Fruit fly (Drosophila melanogaster) whole organism, embryonic: ENCODE results near the gene CG45486.
A peak's percentile ranks its signal among the peaks of the same experiment; 100 is the strongest.

Source experiments
- Bdp1 ChIP-seq: fragments of 200-800 bp; sonication (Bioruptor generic); optimal IDR thresholded peaks from 3 replicates; lab custom pipeline; 2016; ENCODE audit warnings: missing biosample characterization, missing genetic modification characterization
- BtbVII ChIP-seq: fragments of 200-800 bp; sonication (Bioruptor generic); optimal IDR thresholded peaks from 3 replicates; lab custom pipeline; 2017; ENCODE audit warnings: missing biosample characterization, mild to moderate bottlenecking, missing genetic modification characterization
- CG11504 ChIP-seq: fragments of 200-800 bp; sonication (Bioruptor generic); optimal IDR thresholded peaks from 3 replicates; lab custom pipeline; 2019; ENCODE audit warnings: missing biosample characterization, mild to moderate bottlenecking, missing genetic modification characterization, moderate library complexity
- CG1233 ChIP-seq: fragments of 200-800 bp; sonication (Bioruptor generic); optimal IDR thresholded peaks from 4 replicates; lab custom pipeline; 2018; ENCODE audit warnings: missing biosample characterization, mild to moderate bottlenecking, missing genetic modification characterization
- CG14014 ChIP-seq: fragments of 200-800 bp; sonication (Bioruptor generic); IDR thresholded peaks from 2 replicates; pipeline ENCODE4 v1.3.6; 2022; ENCODE audit warnings: missing biosample characterization, missing genetic modification characterization
- CG15601 ChIP-seq: fragments of 200-800 bp; sonication (Bioruptor generic); optimal IDR thresholded peaks from 3 replicates; lab custom pipeline; 2019; ENCODE audit warnings: missing biosample characterization, mild to moderate bottlenecking, missing genetic modification characterization, moderate library complexity
- CG16863 ChIP-seq: fragments of 200-800 bp; sonication (Bioruptor generic); optimal IDR thresholded peaks from 3 replicates; lab custom pipeline; 2016; ENCODE audit warnings: missing biosample characterization, missing genetic modification characterization
- CG18619 ChIP-seq: fragments of 200-800 bp; sonication (Bioruptor generic); optimal IDR thresholded peaks from 3 replicates; lab custom pipeline; 2017; ENCODE audit warnings: missing biosample characterization, mild to moderate bottlenecking, missing genetic modification characterization
- CG2889 ChIP-seq: fragments of 200-800 bp; sonication (Bioruptor generic); IDR thresholded peaks from 3 replicates; pipeline ENCODE4 v1.3.6; 2022; ENCODE audit warnings: missing biosample characterization, missing genetic modification characterization
- CG3847 ChIP-seq: fragments of 200-800 bp; sonication (Bioruptor generic); IDR thresholded peaks from 2 replicates; pipeline ENCODE4 v1.3.6; 2022; ENCODE audit warnings: missing biosample characterization, missing genetic modification characterization
- CG5953 ChIP-seq: fragments of 200-800 bp; sonication (Bioruptor generic); IDR thresholded peaks from 2 replicates; pipeline ENCODE4 v1.3.6; 2022; ENCODE audit warnings: missing biosample characterization, missing genetic modification characterization
- CG6175 ChIP-seq: fragments of 200-800 bp; sonication (Bioruptor generic); IDR thresholded peaks from 3 replicates; pipeline ENCODE4 v1.3.6; 2022; ENCODE audit warnings: missing biosample characterization, missing genetic modification characterization
- CG7372 ChIP-seq: fragments of 200-800 bp; sonication (Bioruptor generic); IDR thresholded peaks from 2 replicates; pipeline ENCODE4 v1.3.6; 2022; ENCODE audit warnings: missing biosample characterization, missing genetic modification characterization
- CG7745 ChIP-seq: fragments of 200-800 bp; sonication (Bioruptor generic); optimal IDR thresholded peaks from 2 replicates; lab custom pipeline; 2018; ENCODE audit warnings: missing biosample characterization, mild to moderate bottlenecking, missing genetic modification characterization, moderate library complexity
- CG8359 ChIP-seq: fragments of 200-800 bp; sonication (Bioruptor generic); optimal IDR thresholded peaks from 2 replicates; lab custom pipeline; 2017; ENCODE audit warnings: missing biosample characterization, mild to moderate bottlenecking, missing genetic modification characterization, borderline replicate concordance
- CG8924 ChIP-seq: fragments of 200-800 bp; optimal IDR thresholded peaks from 3 replicates; lab custom pipeline; 2019; ENCODE audit warnings: missing biosample characterization, mild to moderate bottlenecking, missing genetic modification characterization, moderate library complexity
- CG9437 ChIP-seq: fragments of 200-800 bp; sonication (Bioruptor generic); optimal IDR thresholded peaks from 2 replicates; lab custom pipeline; 2018; ENCODE audit warnings: missing biosample characterization, mild to moderate bottlenecking, missing genetic modification characterization
- CG9876 ChIP-seq: fragments of 200-800 bp; sonication (Bioruptor generic); optimal IDR thresholded peaks from 2 replicates; lab custom pipeline; 2016; ENCODE audit warnings: missing biosample characterization, missing genetic modification characterization
- CG9932 ChIP-seq: fragments of 200-800 bp; sonication (Bioruptor generic); IDR thresholded peaks from 2 replicates; pipeline ENCODE4 v1.3.6; 2022; ENCODE audit warnings: missing biosample characterization, missing genetic modification characterization
- H15 ChIP-seq: fragments of 200-800 bp; sonication (Bioruptor generic); IDR thresholded peaks from 3 replicates; pipeline ENCODE4 v1.3.6; 2022; ENCODE audit warnings: missing biosample characterization, missing genetic modification characterization
- HLHmδ ChIP-seq: fragments of 200-800 bp; sonication (Bioruptor generic); optimal IDR thresholded peaks from 2 replicates; lab custom pipeline; 2018; ENCODE audit warnings: missing biosample characterization, mild to moderate bottlenecking, missing genetic modification characterization, moderate library complexity
- HmgZ ChIP-seq: fragments of 200-800 bp; sonication (Bioruptor generic); optimal IDR thresholded peaks from 2 replicates; lab custom pipeline; 2018; ENCODE audit warnings: missing biosample characterization, mild to moderate bottlenecking, missing genetic modification characterization
- Hsf ChIP-seq: fragments of 200-800 bp; sonication (Bioruptor generic); optimal IDR thresholded peaks from 3 replicates; lab custom pipeline; 2016; ENCODE audit warnings: missing biosample characterization, missing genetic modification characterization
- Med ChIP-seq: fragments of 200-800 bp; sonication (Bioruptor generic); peaks from one replicate; lab custom pipeline; 2016; ENCODE audit warnings: missing biosample characterization, missing genetic modification characterization, mild to moderate bottlenecking, inconsistent platforms, moderate library complexity
- Meics ChIP-seq: fragments of 200-800 bp; sonication (Bioruptor generic); optimal IDR thresholded peaks from 2 replicates; lab custom pipeline; 2017; ENCODE audit warnings: missing biosample characterization, mild to moderate bottlenecking, missing genetic modification characterization
- Sox102F ChIP-seq: fragments of 200-800 bp; sonication (Bioruptor generic); optimal IDR thresholded peaks from 2 replicates; lab custom pipeline; 2018; ENCODE audit warnings: missing biosample characterization, mild to moderate bottlenecking, missing genetic modification characterization, moderate library complexity
- Taf1 ChIP-seq: fragments of 200-800 bp; sonication (Bioruptor generic); IDR thresholded peaks from 2 replicates; pipeline ENCODE4 v1.3.6; 2022; ENCODE audit warnings: missing biosample characterization, missing genetic modification characterization
- ap ChIP-seq: fragments of 200-800 bp; sonication (Bioruptor generic); IDR thresholded peaks from 2 replicates; pipeline ENCODE4 v1.3.6; 2022; ENCODE audit warnings: missing biosample characterization, missing genetic modification characterization
- bbx ChIP-seq: fragments of 200-800 bp; sonication (Bioruptor generic); IDR thresholded peaks from 2 replicates; pipeline ENCODE4 v1.3.6; 2022; ENCODE audit warnings: missing biosample characterization, missing genetic modification characterization; ENCODE audit not compliant: partially characterized antibody
- bowl ChIP-seq: fragments of 200-800 bp; sonication (Bioruptor generic); IDR thresholded peaks from 2 replicates; pipeline ENCODE4 v1.3.6; 2022; ENCODE audit warnings: missing biosample characterization, missing genetic modification characterization
- corto ChIP-seq: fragments of 200-800 bp; sonication (Bioruptor generic); optimal IDR thresholded peaks from 2 replicates; lab custom pipeline; 2016; ENCODE audit warnings: missing biosample characterization, mild to moderate bottlenecking, missing genetic modification characterization, moderate library complexity
- croc ChIP-seq: fragments of 200-800 bp; sonication (Bioruptor generic); conservative IDR thresholded peaks from 3 replicates; pipeline ENCODE4 v1.3.6; 2022; ENCODE audit warnings: missing biosample characterization, missing genetic modification characterization
- danr ChIP-seq: fragments of 200-800 bp; sonication (Bioruptor generic); IDR thresholded peaks from 2 replicates; pipeline ENCODE4 v1.3.6; 2022; ENCODE audit warnings: missing biosample characterization, missing genetic modification characterization
- dati ChIP-seq: fragments of 200-800 bp; sonication (Bioruptor generic); IDR thresholded peaks from 2 replicates; pipeline ENCODE4 v1.3.6; 2022; ENCODE audit warnings: missing biosample characterization, missing genetic modification characterization
- dimm ChIP-seq: fragments of 200-800 bp; sonication (Bioruptor generic); IDR thresholded peaks from 2 replicates; pipeline ENCODE4 v1.3.6; 2022; ENCODE audit warnings: missing biosample characterization, missing genetic modification characterization
- fd64A ChIP-seq: fragments of 200-800 bp; sonication (Bioruptor generic); optimal IDR thresholded peaks from 3 replicates; lab custom pipeline; 2018; ENCODE audit warnings: missing biosample characterization, mild to moderate bottlenecking, missing genetic modification characterization
- gfzf ChIP-seq: fragments of 200-800 bp; sonication (Bioruptor generic); optimal IDR thresholded peaks from 2 replicates; lab custom pipeline; 2016; ENCODE audit warnings: missing biosample characterization, mild to moderate bottlenecking, missing genetic modification characterization, moderate library complexity
- lbe ChIP-seq: fragments of 200-800 bp; sonication (Bioruptor generic); optimal IDR thresholded peaks from 2 replicates; lab custom pipeline; 2016; ENCODE audit warnings: missing biosample characterization, mild to moderate bottlenecking, missing genetic modification characterization
- mirr ChIP-seq: fragments of 200-800 bp; sonication (Bioruptor generic); optimal IDR thresholded peaks from 3 replicates; lab custom pipeline; 2018; ENCODE audit warnings: missing biosample characterization, mild to moderate bottlenecking, missing genetic modification characterization
- nerfin-1 ChIP-seq: fragments of 200-800 bp; sonication (Bioruptor generic); optimal IDR thresholded peaks from 3 replicates; lab custom pipeline; 2019; ENCODE audit warnings: missing biosample characterization, mild to moderate bottlenecking, missing genetic modification characterization, moderate library complexity
- oc ChIP-seq: fragments of 200-800 bp; sonication (Bioruptor generic); optimal IDR thresholded peaks from 2 replicates; lab custom pipeline; 2018; ENCODE audit warnings: missing biosample characterization, mild to moderate bottlenecking, missing genetic modification characterization, moderate library complexity
- otp ChIP-seq: fragments of 200-800 bp; sonication (Bioruptor generic); IDR thresholded peaks from 3 replicates; pipeline ENCODE4, ENCODE4 v1.3.6; 2022; ENCODE audit warnings: missing biosample characterization, missing genetic modification characterization
- pb ChIP-seq: fragments of 200-800 bp; sonication (Bioruptor generic); optimal IDR thresholded peaks from 3 replicates; lab custom pipeline; 2016; ENCODE audit warnings: missing biosample characterization, missing genetic modification characterization
- phol ChIP-seq: fragments of 200-800 bp; sonication (Bioruptor generic); optimal IDR thresholded peaks from 3 replicates; lab custom pipeline; 2018; ENCODE audit warnings: missing biosample characterization, mild to moderate bottlenecking, missing genetic modification characterization, moderate library complexity
- sens-2 ChIP-seq: fragments of 200-800 bp; sonication (Bioruptor generic); IDR thresholded peaks from 2 replicates; pipeline ENCODE4 v1.3.6; 2022; ENCODE audit warnings: missing biosample characterization, missing genetic modification characterization
- so ChIP-seq: fragments of 200-800 bp; sonication (Bioruptor generic); IDR thresholded peaks from 3 replicates; pipeline ENCODE4 v1.3.6; 2022; ENCODE audit warnings: missing biosample characterization, missing genetic modification characterization
- tio ChIP-seq: fragments of 200-800 bp; sonication (Bioruptor generic); optimal IDR thresholded peaks from 2 replicates; lab custom pipeline; 2017; ENCODE audit warnings: missing biosample characterization, missing genetic modification characterization, inconsistent platforms
- tna ChIP-seq: fragments of 200-800 bp; sonication (Bioruptor generic); IDR thresholded peaks from 2 replicates; pipeline ENCODE4 v1.3.6; 2022; ENCODE audit warnings: missing biosample characterization, missing genetic modification characterization; ENCODE audit not compliant: partially characterized antibody
- zf30C ChIP-seq: fragments of 200-800 bp; sonication (Bioruptor generic); optimal IDR thresholded peaks from 3 replicates; lab custom pipeline; 2018; ENCODE audit warnings: missing biosample characterization, mild to moderate bottlenecking, missing genetic modification characterization

CG45486 gene

DNA sequence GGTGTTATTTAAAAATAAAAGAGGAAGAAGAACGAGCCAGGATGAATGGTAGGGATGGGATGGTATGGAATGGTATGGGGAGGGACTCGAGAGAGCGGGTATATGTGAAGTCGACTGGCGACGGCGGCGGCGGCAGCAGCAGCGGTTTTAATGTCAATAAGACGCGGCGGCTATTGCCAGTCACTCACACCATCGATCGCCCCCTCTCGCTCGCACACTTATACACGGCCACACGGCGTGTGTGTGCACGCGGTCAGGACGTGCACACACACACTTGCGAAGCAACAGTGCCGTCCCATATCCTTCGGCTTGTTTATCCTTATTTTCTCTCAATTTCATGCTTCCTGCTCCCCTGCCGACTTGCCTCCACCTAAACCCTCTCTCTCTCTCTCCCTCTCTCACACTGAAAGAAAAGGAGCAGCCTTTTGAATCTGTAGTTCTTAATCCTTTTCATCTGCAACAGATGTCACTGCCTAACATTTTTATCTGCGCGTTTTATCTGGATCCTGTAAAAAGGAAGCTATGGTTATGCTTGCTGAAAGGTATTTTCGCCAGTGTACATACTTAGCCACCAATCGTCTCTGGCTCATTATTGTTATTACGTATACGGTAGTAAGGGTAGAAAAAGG, 20.7 kb downstream of the CG45486 start (continued):
- TF ChIP-seq tna (GFP tag; lab: Robert Waterston, UW) (no peak), CG14014 (GFP tag; lab: Robert Waterston, UW) (peak; percentile 88), pb (GFP tag; lab: Kevin White, UChicago) (peak; percentile 67), bbx (GFP tag; lab: Robert Waterston, UW) (no peak), ap (GFP tag; lab: Robert Waterston, UW) (peak; percentile 57), CG7745 (tag; lab: Kevin White, UChicago) (no peak), BtbVII (GFP tag; lab: Kevin White, UChicago) (peak; percentile 71), CG18619 (peak; percentile 85), CG6175 (GFP tag; lab: Robert Waterston, UW) (peak; percentile 55; the same call in 1 of the 3 replicates), danr (GFP tag; lab: Robert Waterston, UW) (peak; percentile 55), Hsf (peak; percentile 89), zf30C (GFP tag; lab: Kevin White, UChicago) (peak; percentile 94), CG9876 (GFP tag; lab: Kevin White, UChicago) (peak; percentile 87), mirr (peak; percentile 29), oc (peak; percentile 79), corto (GFP tag; lab: Kevin White, UChicago) (peak; percentile 12), CG2889 (GFP tag; lab: Robert Waterston, UW) (peak; percentile 75), dimm (GFP tag; lab: Robert Waterston, UW) (peak; percentile 63), CG11504 (peak; percentile 86), lbe (peak; percentile 45), Taf1 (GFP tag; lab: Robert Waterston, UW) (peak; percentile 41; the same call in 1 of the 2 replicates), CG8359 (GFP tag; lab: Kevin White, UChicago) (peak; percentile 21), Sox102F (GFP tag; lab: Kevin White, UChicago) (peak; percentile 81), CG5953 (GFP tag; lab: Robert Waterston, UW) (peak; percentile 39; the same call in 1 of the 2 replicates), dati (GFP tag; lab: Robert Waterston, UW) (no peak; the same call in 1 of the 2 replicates), CG9932 (GFP tag; lab: Robert Waterston, UW) (peak; percentile 79), sens-2 (GFP tag; lab: Robert Waterston, UW) (peak; percentile 75), Meics (GFP tag; lab: Kevin White, UChicago) (peak; percentile 82), phol (tag; lab: Kevin White, UChicago) (peak; percentile 79), gfzf (GFP tag; lab: Kevin White, UChicago) (no peak), nerfin-1 (tag; lab: Kevin White, UChicago) (peak; percentile 61), CG9437 (GFP tag; lab: Kevin White, UChicago) (peak; percentile 53), CG8924 (tag; lab: Kevin White, UChicago) (peak; percentile 87), HLHmδ (GFP tag; lab: Kevin White, UChicago) (no peak), Bdp1 (peak; percentile 66), HmgZ (tag; lab: Kevin White, UChicago) (peak; percentile 87), fd64A (GFP tag; lab: Kevin White, UChicago) (peak; percentile 8), CG7372 (GFP tag; lab: Robert Waterston, UW) (peak; percentile 80), Med (GFP tag; lab: Kevin White, UChicago) (peak; percentile 98), otp (peak; percentile 82; the same call in 2 of the 3 replicates), so (GFP tag; lab: Robert Waterston, UW) (peak; percentile 64; the same call in 2 of the 3 replicates), bowl (no peak), CG15601 (tag; lab: Kevin White, UChicago) (peak; percentile 52), CG3847 (peak; percentile 79), CG16863 (peak; percentile 81), H15 (GFP tag; lab: Robert Waterston, UW) (peak; percentile 67; the same call in 2 of the 3 replicates), croc (peak; percentile 72), CG1233 (peak; percentile 81), tio (GFP tag; lab: Kevin White, UChicago) (peak; percentile 77)
